Fruit fly (Drosophila melanogaster): ENCODE results near the gene Remo.
A peak's percentile ranks its signal among the peaks of the same experiment; 100 is the strongest.

Gene Remo

DNA sequence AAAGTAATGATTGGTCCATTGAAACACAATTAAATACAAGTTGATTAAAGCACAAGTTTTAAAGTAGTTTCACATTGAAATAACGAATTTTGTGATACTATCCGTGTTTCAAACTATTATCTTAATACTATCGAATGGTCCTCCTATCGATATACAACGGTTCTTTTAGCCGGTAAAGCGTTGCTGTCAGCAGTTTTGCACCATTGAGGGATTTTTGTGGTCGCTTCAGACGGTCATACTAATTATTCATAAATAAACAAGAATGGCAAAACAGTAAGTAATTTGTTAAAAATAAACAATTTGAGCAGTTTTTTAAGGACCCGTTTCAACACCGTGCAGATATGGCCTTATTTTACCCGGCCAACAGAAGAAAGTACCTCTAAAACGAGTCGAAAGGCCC lies 50.3 kb downstream of the Remo start, which contains the start of gene CG15747 (continued):
- TF ChIP-seq CG33213 (GFP tag; optimal IDR thresholded peaks at IDR 0.05): no peak
- TF ChIP-seq unc-4 (GFP tag; IDR thresholded peaks at IDR 0.05; ENCODE audit: partially characterized antibody): peak; percentile 28; the same call in 1 of the 2 replicates
- TF ChIP-seq caup (GFP tag; optimal IDR thresholded peaks at IDR 0.05; ENCODE audit: severe bottlenecking): no peak
- TF ChIP-seq prd (optimal IDR thresholded peaks at IDR 0.05): no peak
- no peak for TF ChIP-seq prd (GFP tag; IDR thresholded peaks at IDR 0.05)
- no peak for TF ChIP-seq CG11695 (GFP tag; IDR thresholded peaks at IDR 0.05)
- TF ChIP-seq Jarid2 (GFP tag; optimal IDR thresholded peaks at IDR 0.05): no peak
- TF ChIP-seq CG9876 (GFP tag; optimal IDR thresholded peaks at IDR 0.05): no peak
- TF ChIP-seq CG10462 (GFP tag; optimal IDR thresholded peaks at IDR 0.05): no peak
- TF ChIP-seq ind (GFP tag; optimal IDR thresholded peaks at IDR 0.05): no peak
- no peak for TF ChIP-seq CG12104 (GFP tag; optimal IDR thresholded peaks at IDR 0.05)
- TF ChIP-seq CG17568 (GFP tag; optimal IDR thresholded peaks at IDR 0.05): no peak
- no peak for TF ChIP-seq CG13775 (GFP tag; optimal IDR thresholded peaks at IDR 0.05)
- TF ChIP-seq wek (GFP tag; optimal IDR thresholded peaks at IDR 0.05): no peak
- no peak for TF ChIP-seq ase (GFP tag; IDR thresholded peaks at IDR 0.05)
- TF ChIP-seq Nf-YB (GFP tag; optimal IDR thresholded peaks at IDR 0.05): no peak
- TF ChIP-seq Trl (optimal IDR thresholded peaks at IDR 0.05): no peak
- TF ChIP-seq Trl (GFP tag; optimal IDR thresholded peaks at IDR 0.05): no peak
- TF ChIP-seq en (GFP tag; optimal IDR thresholded peaks at IDR 0.05): no peak
- no peak for TF ChIP-seq seq (GFP tag; IDR thresholded peaks at IDR 0.05)
- no peak for TF ChIP-seq Hmx (GFP tag; optimal IDR thresholded peaks at IDR 0.05)
- peak; percentile 29; the same call in 2 of the 3 replicates for TF ChIP-seq Doc3 (GFP tag; IDR thresholded peaks at IDR 0.05; ENCODE audit: partially characterized antibody)
- no peak for TF ChIP-seq sisA (GFP tag; IDR thresholded peaks at IDR 0.05)
- no peak for TF ChIP-seq CTCF (GFP tag; optimal IDR thresholded peaks at IDR 0.05)
- peak; percentile 53 for TF ChIP-seq Myb (GFP tag; optimal IDR thresholded peaks at IDR 0.05)
- TF ChIP-seq her (GFP tag; optimal IDR thresholded peaks at IDR 0.05): no peak
- TF ChIP-seq slbo (GFP tag; IDR thresholded peaks at IDR 0.05): peak; percentile 13; the same call in 1 of the 2 replicates
- TF ChIP-seq Xrp1 (GFP tag; IDR thresholded peaks at IDR 0.05): no peak
- peak; percentile 58 for TF ChIP-seq vvl (GFP tag; IDR thresholded peaks at IDR 0.05)
- TF ChIP-seq CG1603 (tag; optimal IDR thresholded peaks at IDR 0.05): peak; percentile 69
- TF ChIP-seq CG3065 (GFP tag; optimal IDR thresholded peaks at IDR 0.05): no peak
- peak; percentile 35; the same call in 1 of the 2 replicates for TF ChIP-seq MBD-R2 (GFP tag; IDR thresholded peaks at IDR 0.05)
- TF ChIP-seq CG11560 (tag; IDR thresholded peaks at IDR 0.05): peak; percentile 77
- no peak for TF ChIP-seq CG11456 (GFP tag; IDR thresholded peaks at IDR 0.05)
- no peak for TF ChIP-seq pros (GFP tag; optimal IDR thresholded peaks at IDR 0.05)
- TF ChIP-seq Oli (tag; optimal IDR thresholded peaks at IDR 0.05): no peak
- peak; percentile 8 for TF ChIP-seq CG3995 (GFP tag; optimal IDR thresholded peaks at IDR 0.05)
- TF ChIP-seq Fer1 (GFP tag; optimal IDR thresholded peaks at IDR 0.05): no peak
- no peak for TF ChIP-seq psq (GFP tag; optimal IDR thresholded peaks at IDR 0.05)
- no peak for TF ChIP-seq gsb (GFP tag; IDR thresholded peaks at IDR 0.05)
- no peak for TF ChIP-seq CG1529 (GFP tag; optimal IDR thresholded peaks at IDR 0.05)
- TF ChIP-seq hkb (optimal IDR thresholded peaks at IDR 0.05): no peak
- no peak for TF ChIP-seq hkb (GFP tag; IDR thresholded peaks at IDR 0.05)
- TF ChIP-seq gfzf (GFP tag; optimal IDR thresholded peaks at IDR 0.05): peak; percentile 63
- no peak for TF ChIP-seq gro (GFP tag; optimal IDR thresholded peaks at IDR 0.05)
- no peak for TF ChIP-seq gem (tag; optimal IDR thresholded peaks at IDR 0.05)
- no peak for TF ChIP-seq CG16815 (GFP tag; optimal IDR thresholded peaks at IDR 0.05)
- TF ChIP-seq phol (tag; optimal IDR thresholded peaks at IDR 0.05): peak; percentile 4
- TF ChIP-seq fru (optimal IDR thresholded peaks at IDR 0.05): no peak
- TF ChIP-seq Sox102F (GFP tag; optimal IDR thresholded peaks at IDR 0.05): no peak
- peak; percentile 40; the same call in 1 of the 3 replicates for TF ChIP-seq CG7963 (GFP tag; IDR thresholded peaks at IDR 0.05; ENCODE audit: partially characterized antibody)
- TF ChIP-seq BtbVII (GFP tag; optimal IDR thresholded peaks at IDR 0.05): no peak
- no peak for TF ChIP-seq onecut (GFP tag; IDR thresholded peaks at IDR 0.05)
- no peak for TF ChIP-seq wor (GFP tag; IDR thresholded peaks at IDR 0.05)
